Worm (Caenorhabditis elegans) whole organism, late embryonic: ENCODE data around the gene mog-2.

Experiments
- F13H6.1 ChIP-seq: sonication (generic microtip); optimal IDR thresholded peaks from 2 replicates; lab custom pipeline; 2016; ENCODE audit warnings: missing genetic modification characterization, missing compliant biosample characterization
- ama-1 ChIP-seq: fragments of 150-350 bp; optimal IDR thresholded peaks from 2 replicates; lab custom pipeline; 2014
- ceh-19 ChIP-seq: fragments of 200-800 bp; sonication (Bioruptor generic); optimal IDR thresholded peaks from 2 replicates; lab custom pipeline; 2018; ENCODE audit warnings: mild to moderate bottlenecking, missing genetic modification characterization, missing compliant biosample characterization
- ceh-22 ChIP-seq: sonication (generic microtip); optimal IDR thresholded peaks from 2 replicates; lab custom pipeline; 2017; ENCODE audit warnings: missing biosample characterization, missing genetic modification characterization
- ceh-31 ChIP-seq: sonication (generic microtip); optimal IDR thresholded peaks from 2 replicates; lab custom pipeline; 2016; ENCODE audit warnings: missing genetic modification characterization, missing compliant biosample characterization
- ceh-6 ChIP-seq: fragments of 200-800 bp; sonication (Bioruptor generic); optimal IDR thresholded peaks from 2 replicates; lab custom pipeline; 2018; ENCODE audit warnings: mild to moderate bottlenecking, missing genetic modification characterization, missing compliant biosample characterization
- dve-1 ChIP-seq: sonication (generic microtip); optimal IDR thresholded peaks from 2 replicates; lab custom pipeline; 2017; ENCODE audit warnings: antibody characterized with exemption, mild to moderate bottlenecking, missing genetic modification characterization, missing compliant biosample characterization
- elt-2 ChIP-seq: sonication (generic microtip); optimal IDR thresholded peaks from 2 replicates; lab custom pipeline; 2016; ENCODE audit warnings: missing genetic modification reagents, missing genetic modification characterization, missing compliant biosample characterization
- ets-4 ChIP-seq: sonication (generic microtip); optimal IDR thresholded peaks from 2 replicates; lab custom pipeline; 2016; ENCODE audit warnings: missing genetic modification characterization, missing compliant biosample characterization
- fkh-6 ChIP-seq: sonication (generic microtip); optimal IDR thresholded peaks from 2 replicates; lab custom pipeline; 2016; ENCODE audit warnings: missing genetic modification characterization, missing compliant biosample characterization
- gmeb-2 ChIP-seq: sonication (generic microtip); optimal IDR thresholded peaks from 2 replicates; lab custom pipeline; 2016; ENCODE audit warnings: missing genetic modification characterization, inconsistent platforms, missing compliant biosample characterization
- hlh-30 ChIP-seq: sonication (generic microtip); optimal IDR thresholded peaks from 2 replicates; lab custom pipeline; 2017; ENCODE audit warnings: antibody characterized with exemption, missing genetic modification characterization, missing compliant biosample characterization; ENCODE audit not compliant: insufficient read depth
- hlh-8 ChIP-seq: sonication (generic microtip); optimal IDR thresholded peaks from 2 replicates; lab custom pipeline; 2016; ENCODE audit warnings: missing genotype, missing genetic modification characterization, missing compliant biosample characterization
- madf-2 ChIP-seq: sonication (generic microtip); optimal IDR thresholded peaks from 2 replicates; lab custom pipeline; 2017; ENCODE audit warnings: missing genetic modification characterization, missing compliant biosample characterization
- pat-9 ChIP-seq: fragments of 200-800 bp; sonication (Bioruptor generic); optimal IDR thresholded peaks from 2 replicates; lab custom pipeline; 2018; ENCODE audit warnings: mild to moderate bottlenecking, missing genetic modification characterization, moderate library complexity, missing compliant biosample characterization
- pha-2 ChIP-seq: sonication (generic microtip); optimal IDR thresholded peaks from 2 replicates; lab custom pipeline; 2017; ENCODE audit warnings: mild to moderate bottlenecking, missing genetic modification characterization, missing compliant biosample characterization
- ref-2 ChIP-seq: sonication (generic microtip); optimal IDR thresholded peaks from 2 replicates; lab custom pipeline; 2016; ENCODE audit warnings: missing genetic modification characterization, missing compliant biosample characterization
- unc-55 ChIP-seq: sonication (generic microtip); optimal IDR thresholded peaks from 2 replicates; lab custom pipeline; 2017; ENCODE audit warnings: missing biosample characterization, missing genetic modification reagents, missing genetic modification characterization

The mog-2 gene

ce11 chrII:4370842-4371241 lies 46.7 kb downstream of the mog-2 start (continued):
- no peak for TF ChIP-seq dve-1 (tag; lab: Kevin White, UChicago)
- TF ChIP-seq, all 69 proteins: peak for 0

- TF ChIP-seq elt-2 (tag; lab: Kevin White, UChicago) (peak; percentile 74), hlh-30 (tag; lab: Kevin White, UChicago) (no peak), ceh-22 (tag; lab: Kevin White, UChicago) (no peak)
Observed at ce11 chrII:4372406-4372805, 48.2 kb downstream of the mog-2 start, which contains the start of gene paic-1. paic-1 (minus strand) TSS chrII:4372525.

- peak; percentile 48 for TF ChIP-seq fkh-6 (tag; lab: Kevin White, UChicago)
- no peak for TF ChIP-seq gmeb-2
Observed at ce11 chrII:4372867-4373397, 48.8 kb downstream of the mog-2 start.

ce11 chrII:4374885-4375284 lies 50.7 kb downstream of the mog-2 start:
- TF ChIP-seq ceh-6 (GFP tag; lab: Kevin White, UChicago) (no peak), ref-2 (tag; lab: Kevin White, UChicago) (no peak), madf-2 (no peak), ama-1 (lab: Kevin White, UChicago) (no peak), hlh-8 (no peak), F13H6.1 (tag; lab: Kevin White, UChicago) (no peak), unc-55 (GFP tag; lab: Kevin White, UChicago) (no peak), pha-2 (tag; lab: Kevin White, UChicago) (no peak), elt-2 (tag; lab: Kevin White, UChicago) (no peak), pat-9 (tag; lab: Kevin White, UChicago) (no peak), ets-4 (tag; lab: Kevin White, UChicago) (no peak), ceh-31 (tag; lab: Kevin White, UChicago) (no peak), ceh-19 (GFP tag; lab: Kevin White, UChicago) (no peak)
